Worm (Caenorhabditis elegans): ENCODE results near the gene T04F3.5.
A peak's percentile ranks its signal among the peaks of the same experiment; 100 is the strongest.

T04F3.5 gene

DNA sequence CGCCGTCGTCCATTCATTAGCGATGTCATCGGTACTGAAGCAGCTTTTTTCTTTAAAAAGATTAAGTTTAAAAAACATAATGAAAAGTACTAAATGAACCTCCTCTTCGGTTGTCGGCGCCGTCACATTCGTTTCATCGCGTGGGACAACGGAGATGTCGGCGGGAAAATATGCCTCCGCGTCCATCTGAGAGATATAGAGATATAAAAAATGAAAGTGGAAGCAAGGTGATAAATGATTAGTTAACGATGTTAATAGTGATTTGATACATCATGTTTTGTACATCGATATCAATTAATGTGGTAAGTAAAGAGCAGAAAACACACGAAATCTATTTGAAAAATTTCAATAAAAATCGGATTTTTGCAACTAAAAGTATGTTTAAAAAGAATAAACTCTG is 26.8 kb downstream of the T04F3.5 start, which contains the start of gene F55A11.7:
Gene F55A11.7, minus strand, starts transcription at position 186 of the 400 bp plus-strand sequence.
- TF ChIP-seq W03F9.2 (tag; optimal IDR thresholded peaks at IDR 0.05) = no peak
- TF ChIP-seq him-1 (tag; optimal IDR thresholded peaks at IDR 0.05) = no peak
- no peak for TF ChIP-seq dao-5 (tag; optimal IDR thresholded peaks at IDR 0.05)

DNA sequence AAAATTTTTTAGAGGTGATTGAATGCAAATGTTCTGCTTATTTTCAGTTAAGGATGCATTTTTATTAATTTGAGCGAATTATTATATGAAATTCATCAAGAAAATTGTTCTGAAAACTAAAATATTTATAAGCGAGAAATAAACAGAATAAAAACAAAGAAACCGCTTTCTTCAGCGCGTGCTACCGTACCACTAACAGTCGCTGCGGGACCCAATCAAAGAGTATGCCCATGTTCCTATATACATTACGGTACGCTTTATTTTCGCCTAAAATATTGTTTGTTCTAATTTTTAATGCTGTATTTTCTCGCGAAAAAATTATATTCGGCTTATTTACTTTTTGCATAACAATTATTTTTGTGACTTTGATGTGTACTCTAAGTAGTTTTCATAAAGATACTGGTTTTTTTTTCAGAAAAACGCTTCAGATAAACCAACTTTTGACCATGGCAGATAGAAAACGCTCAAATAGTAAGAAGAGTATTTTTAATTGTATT is 27.3 kb downstream of the T04F3.5 start, which contains the start of gene F55A11.8:
Gene F55A11.8, plus strand, starts transcription at position 447 of the 497 bp plus-strand sequence.
- no peak for TF ChIP-seq him-1 (tag; optimal IDR thresholded peaks at IDR 0.05)
- TF ChIP-seq W03F9.2 (tag; optimal IDR thresholded peaks at IDR 0.05) = peak; percentile 31

DNA sequence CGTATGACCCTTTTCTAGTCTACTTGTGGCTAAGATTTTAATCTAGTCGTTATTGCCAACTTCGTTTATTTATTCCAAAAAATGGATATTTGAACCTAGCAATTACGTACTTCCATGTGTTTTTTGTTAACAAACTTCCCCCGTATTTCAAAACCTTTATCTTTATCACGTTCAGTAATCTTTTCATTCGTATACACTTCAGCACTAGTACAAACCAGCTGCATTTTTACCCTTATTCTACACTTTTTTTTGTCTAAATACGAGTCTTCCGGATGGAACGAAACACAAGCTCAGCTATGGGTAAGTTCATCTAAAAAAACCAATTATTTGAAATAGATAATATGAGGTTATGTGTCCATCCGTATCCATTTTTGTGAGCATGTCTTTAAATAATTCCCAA is 29.0 kb downstream of the T04F3.5 start, which contains the start of gene D2023.1:
Gene D2023.1, plus strand, starts transcription at position 77 of the 400 bp plus-strand sequence.
- TF ChIP-seq him-1 (tag; optimal IDR thresholded peaks at IDR 0.05) (no peak), dao-5 (tag; optimal IDR thresholded peaks at IDR 0.05) (no peak), W03F9.2 (tag; optimal IDR thresholded peaks at IDR 0.05) (no peak)

DNA sequence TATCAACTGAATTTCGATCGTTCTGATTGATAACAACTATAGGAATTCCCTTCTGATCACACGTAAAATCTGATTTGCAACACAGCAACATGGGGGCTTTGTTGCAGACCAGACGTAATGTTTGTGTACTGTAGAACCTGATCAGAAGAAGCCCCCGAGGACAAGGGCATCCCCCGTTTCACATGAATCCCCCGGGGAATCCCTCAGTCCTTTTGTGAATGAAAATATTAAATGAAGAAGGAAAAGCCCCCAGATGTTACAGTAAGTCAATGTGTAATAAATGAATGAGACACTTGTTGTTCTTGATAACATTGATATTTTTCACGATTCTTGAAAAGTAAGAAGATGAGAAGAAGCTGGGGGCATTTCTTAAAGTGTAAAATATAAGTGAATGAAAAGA is 33.7 kb downstream of the T04F3.5 start:
- TF ChIP-seq him-1 (tag; optimal IDR thresholded peaks at IDR 0.05) (no peak), W03F9.2 (tag; optimal IDR thresholded peaks at IDR 0.05) (no peak)

DNA sequence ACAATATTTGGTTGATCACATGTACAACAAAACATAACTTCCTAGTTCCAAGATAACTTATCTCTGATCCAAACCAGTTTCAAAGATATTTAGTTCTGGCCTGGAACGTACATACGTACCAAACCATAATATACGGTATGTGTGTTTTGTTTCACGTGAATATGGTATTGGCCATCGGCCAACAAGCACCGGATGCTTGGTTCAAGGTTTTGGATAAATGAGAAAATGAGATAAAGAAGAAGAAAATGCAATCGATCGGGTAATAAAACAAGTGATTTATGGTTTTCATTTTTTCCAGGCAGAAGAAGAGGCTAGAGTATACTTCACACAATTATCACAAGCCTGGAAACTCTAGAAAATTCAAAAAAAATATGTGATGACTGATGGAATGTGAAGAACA is 34.9 kb downstream of the T04F3.5 start:
- TF ChIP-seq him-1 (tag; optimal IDR thresholded peaks at IDR 0.05) (no peak), W03F9.2 (tag; optimal IDR thresholded peaks at IDR 0.05) (no peak), dao-5 (tag; optimal IDR thresholded peaks at IDR 0.05) (no peak)

DNA sequence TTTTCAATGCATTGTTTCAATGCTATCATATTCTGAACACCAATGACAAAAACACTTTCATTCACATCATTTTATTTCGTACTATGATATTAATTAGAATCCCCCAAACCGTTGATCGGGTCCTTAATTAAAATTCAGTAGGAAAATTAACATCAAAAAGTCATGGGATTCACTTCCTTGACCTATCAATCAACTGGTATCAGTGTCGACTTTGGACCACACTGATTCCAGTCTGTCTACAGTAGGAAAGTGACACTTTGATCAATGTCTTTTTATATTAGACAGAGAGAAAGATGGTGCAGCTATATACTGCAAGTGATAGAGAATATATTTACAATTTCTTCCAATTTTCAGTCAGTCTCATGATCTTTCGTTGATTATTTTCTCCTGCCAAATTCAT is 35.9 kb downstream of the T04F3.5 start:
- TF ChIP-seq W03F9.2 (tag; optimal IDR thresholded peaks at IDR 0.05) = no peak
- no peak for TF ChIP-seq him-1 (tag; optimal IDR thresholded peaks at IDR 0.05)
- no peak for TF ChIP-seq dao-5 (tag; optimal IDR thresholded peaks at IDR 0.05)

DNA sequence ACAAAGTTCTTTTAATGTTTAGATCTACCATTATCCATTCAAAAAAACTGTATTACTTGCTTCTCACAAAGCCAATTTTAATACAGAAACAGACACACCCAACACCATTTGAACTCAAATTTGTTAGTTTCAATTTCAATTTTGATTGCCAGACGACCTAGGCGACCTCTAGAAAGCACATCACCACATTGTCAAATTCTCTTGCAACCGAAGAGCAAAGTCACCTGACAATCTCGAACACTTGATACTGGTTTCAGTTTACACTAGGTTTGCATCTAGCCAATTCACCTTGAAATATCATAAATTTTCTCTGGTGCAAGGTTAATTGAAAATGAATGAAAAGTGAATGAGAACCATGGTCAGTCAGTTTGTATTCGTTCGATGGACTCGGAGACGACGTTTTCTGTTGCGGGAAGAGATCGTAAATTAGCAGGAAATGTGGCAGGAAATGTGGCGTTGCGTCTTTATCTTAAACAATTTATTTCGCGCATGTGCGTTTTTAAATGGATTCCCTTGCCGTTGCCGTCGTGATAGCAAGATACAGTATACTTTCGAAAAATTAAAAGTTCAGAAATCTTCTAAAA is 36.9 kb downstream of the T04F3.5 start:
- TF ChIP-seq dao-5 (tag; optimal IDR thresholded peaks at IDR 0.05) = no peak
- TF ChIP-seq W03F9.2 (tag; optimal IDR thresholded peaks at IDR 0.05) = no peak
- TF ChIP-seq him-1 (tag; optimal IDR thresholded peaks at IDR 0.05) = no peak

DNA sequence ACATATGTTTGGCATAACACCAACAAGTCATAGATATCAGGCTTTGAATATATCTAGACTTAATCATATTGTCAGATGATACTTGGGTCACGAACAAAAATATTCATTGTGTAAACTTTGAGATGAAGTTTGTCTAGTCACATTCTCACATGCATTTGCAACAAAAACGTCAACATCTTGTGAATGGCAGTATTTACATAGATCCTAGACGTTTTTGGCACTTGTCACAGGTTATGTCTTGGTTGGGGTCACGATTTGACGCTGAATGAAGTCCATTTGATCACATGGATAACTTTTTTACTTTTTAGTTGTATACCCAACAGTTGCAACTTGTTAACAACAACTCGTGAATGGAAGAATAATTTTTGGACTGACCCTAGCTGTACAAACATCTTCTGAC is 37.8 kb downstream of the T04F3.5 start:
- no peak for TF ChIP-seq W03F9.2 (tag; optimal IDR thresholded peaks at IDR 0.05)
- no peak for TF ChIP-seq him-1 (tag; optimal IDR thresholded peaks at IDR 0.05)
- TF ChIP-seq dao-5 (tag; optimal IDR thresholded peaks at IDR 0.05) = no peak

DNA sequence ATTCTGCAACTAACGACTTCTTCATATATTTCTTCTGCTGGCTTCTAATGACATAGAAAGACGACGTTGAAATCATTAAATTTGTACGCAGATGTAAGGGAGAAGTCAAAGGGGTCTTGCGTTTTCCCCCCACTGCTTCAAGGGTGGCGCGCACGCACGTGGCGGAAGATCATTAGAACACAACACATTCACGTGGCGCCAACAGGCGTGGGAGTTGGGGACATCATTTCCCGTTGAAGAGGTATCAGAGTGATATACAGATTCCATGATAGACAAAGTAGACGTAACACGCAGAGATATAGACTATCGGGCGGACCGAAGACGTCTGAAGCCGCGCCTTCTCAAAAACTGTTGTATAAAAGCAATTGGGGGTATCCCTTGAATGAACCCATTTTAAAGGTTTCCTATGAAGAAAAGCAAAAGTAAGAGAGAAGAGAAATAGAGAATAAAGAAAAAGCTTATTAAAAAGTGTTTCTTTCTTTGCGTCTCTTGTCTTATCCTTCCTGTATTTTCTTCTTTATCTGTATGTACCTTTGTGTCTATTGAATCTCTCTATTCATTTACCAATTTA is 38.9 kb downstream of the T04F3.5 start:
- no peak for TF ChIP-seq him-1 (tag; optimal IDR thresholded peaks at IDR 0.05)
- TF ChIP-seq W03F9.2 (tag; optimal IDR thresholded peaks at IDR 0.05) = no peak
- TF ChIP-seq dao-5 (tag; optimal IDR thresholded peaks at IDR 0.05) = no peak

DNA sequence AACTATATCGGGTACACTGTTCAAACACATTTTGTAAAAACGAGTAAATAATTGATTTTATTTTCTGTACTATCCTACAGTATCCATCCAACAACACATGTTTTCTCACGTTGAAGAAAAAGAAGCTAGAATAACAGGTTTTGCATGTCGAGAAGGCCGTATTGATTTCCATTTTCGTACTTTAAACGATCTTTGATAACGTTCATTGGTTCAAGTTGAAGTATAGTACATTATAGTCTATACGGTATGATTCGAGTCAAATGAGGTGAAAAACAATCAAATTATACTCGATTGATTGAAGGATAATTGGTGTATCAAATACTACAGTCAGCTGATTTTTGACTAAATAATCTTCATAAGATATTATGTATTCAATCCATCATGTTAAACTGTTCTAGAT is 40.0 kb downstream of the T04F3.5 start:
- TF ChIP-seq him-1 (tag; optimal IDR thresholded peaks at IDR 0.05) (no peak), W03F9.2 (tag; optimal IDR thresholded peaks at IDR 0.05) (no peak), dao-5 (tag; optimal IDR thresholded peaks at IDR 0.05) (no peak)

DNA sequence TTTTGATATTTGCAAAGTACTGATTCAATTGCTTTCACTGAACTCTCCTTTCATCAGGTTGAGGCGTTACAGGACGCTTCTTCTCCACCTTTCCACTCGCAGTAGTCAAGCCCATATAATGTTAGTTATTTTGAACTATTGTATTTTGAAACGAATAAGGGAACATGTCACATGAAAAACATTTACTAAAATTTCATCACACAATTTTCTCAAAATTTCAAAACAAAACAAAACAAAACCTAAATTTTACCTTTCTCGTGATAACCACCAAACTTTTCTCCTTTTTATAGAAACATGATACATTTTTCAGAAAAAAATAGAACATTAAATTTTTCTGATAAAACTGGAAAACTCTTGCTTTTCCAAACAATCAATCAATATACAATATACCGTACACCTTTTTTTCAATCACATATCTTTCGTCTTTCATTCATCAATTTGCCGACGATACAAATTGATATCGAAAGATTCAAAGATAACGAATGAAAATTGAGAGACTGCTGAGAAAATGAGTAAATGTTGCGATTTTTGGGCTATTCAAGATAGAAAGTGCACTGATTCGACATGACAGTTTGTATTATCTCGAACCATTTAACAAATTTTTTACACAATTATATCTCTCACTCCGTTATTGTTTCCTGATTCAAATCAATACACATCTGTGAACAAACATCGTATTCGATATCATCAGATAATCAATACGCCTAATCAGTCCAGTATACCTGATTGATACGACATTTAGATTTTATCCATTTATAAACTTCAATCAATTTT is 40.8 kb downstream of the T04F3.5 start:
- no peak for TF ChIP-seq dao-5 (tag; optimal IDR thresholded peaks at IDR 0.05)
- no peak for TF ChIP-seq W03F9.2 (tag; optimal IDR thresholded peaks at IDR 0.05)
- TF ChIP-seq him-1 (tag; optimal IDR thresholded peaks at IDR 0.05) = no peak

DNA sequence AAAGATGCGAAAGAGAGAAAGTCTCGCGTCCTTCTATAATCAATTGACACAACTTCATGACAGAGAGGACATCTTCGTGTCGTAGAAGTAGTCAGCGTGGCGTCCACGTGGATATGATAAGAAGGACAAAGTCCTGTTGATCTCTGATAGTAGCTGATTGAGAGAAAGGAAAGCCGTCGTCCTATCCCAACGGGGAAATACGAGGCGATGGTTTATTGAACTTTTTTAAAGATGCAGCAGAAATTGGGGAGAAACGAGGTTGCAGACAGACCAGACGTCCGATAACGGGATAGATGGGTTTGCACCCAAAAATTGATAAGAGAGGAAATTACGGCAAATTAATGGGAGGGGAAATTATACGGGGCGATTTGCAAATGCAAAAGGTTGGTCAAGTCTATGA is 42.0 kb downstream of the T04F3.5 start:
- TF ChIP-seq him-1 (tag; optimal IDR thresholded peaks at IDR 0.05) = no peak
- TF ChIP-seq W03F9.2 (tag; optimal IDR thresholded peaks at IDR 0.05) = no peak
- TF ChIP-seq dao-5 (tag; optimal IDR thresholded peaks at IDR 0.05) = no peak

DNA sequence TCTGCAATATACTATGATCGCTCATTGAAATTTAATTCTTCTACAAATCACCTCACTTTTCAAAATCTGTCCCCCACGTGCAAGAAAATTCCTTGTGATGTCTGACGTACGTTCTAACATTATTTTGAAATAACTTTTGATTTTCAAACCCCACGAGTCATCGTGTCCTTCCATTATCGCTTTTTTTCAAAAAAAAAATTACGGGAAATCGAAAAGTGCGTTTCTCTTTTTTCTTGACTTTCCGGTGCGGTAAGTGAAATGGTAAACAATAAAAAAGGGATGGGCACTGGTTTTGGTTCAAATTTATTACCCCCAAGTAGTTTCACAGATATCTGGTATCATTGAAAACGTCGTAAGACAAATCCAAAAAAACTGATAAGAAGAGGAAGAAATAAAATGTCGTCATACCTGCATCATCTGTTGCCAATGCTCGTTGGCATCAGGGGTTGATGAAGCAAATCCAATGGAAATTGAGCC is 43.1 kb downstream of the T04F3.5 start:
- TF ChIP-seq him-1 (tag; optimal IDR thresholded peaks at IDR 0.05) (no peak), W03F9.2 (tag; optimal IDR thresholded peaks at IDR 0.05) (no peak), dao-5 (tag; optimal IDR thresholded peaks at IDR 0.05) (no peak)

DNA sequence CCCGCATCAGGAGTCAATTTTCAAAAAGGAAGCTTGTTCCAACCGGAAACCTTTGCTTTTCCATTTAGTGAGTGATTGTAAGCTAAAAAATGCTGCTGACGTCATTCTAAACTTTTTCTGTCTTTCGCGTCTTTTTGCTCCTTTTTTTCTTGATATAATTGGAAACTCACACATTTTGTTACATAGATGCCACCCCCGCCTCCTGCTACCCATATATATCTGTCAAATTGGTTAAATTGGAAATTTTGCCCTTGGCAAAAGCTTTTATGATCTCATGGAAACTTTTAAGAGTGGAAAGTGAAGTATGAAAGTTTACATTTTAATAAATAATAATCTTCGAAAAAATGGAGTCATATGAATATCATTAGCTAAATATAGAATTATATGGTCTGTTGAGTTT is 49.5 kb downstream of the T04F3.5 start:
- TF ChIP-seq dao-5 (tag; optimal IDR thresholded peaks at IDR 0.05) (no peak), W03F9.2 (tag; optimal IDR thresholded peaks at IDR 0.05) (no peak), him-1 (tag; optimal IDR thresholded peaks at IDR 0.05) (no peak)

Data from whole organism, L4/young adult.